Worm (Caenorhabditis elegans): ENCODE data around the gene E04F6.6.

E04F6.6 gene

DNA sequence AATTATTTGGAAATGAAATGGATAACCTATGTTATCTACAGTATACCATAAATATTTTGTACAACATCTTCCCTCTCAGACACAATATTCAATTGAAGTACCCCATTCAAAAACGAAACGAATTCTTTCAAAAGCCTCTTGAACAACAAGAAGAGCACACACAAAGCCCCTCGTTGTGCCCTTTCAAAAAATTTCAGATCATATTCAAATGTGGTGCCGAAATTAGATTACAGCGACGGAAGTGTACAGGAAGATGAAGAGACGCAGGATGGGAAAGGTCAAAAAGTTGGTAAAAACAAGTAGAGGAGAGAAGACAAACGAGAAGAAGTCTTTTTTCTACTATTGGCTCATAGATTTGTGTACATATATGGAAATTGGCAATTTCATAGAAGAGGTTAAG, 23.3 kb downstream of the E04F6.6 start:
- TF ChIP-seq fkh-10 (GFP tag; optimal IDR thresholded peaks at IDR 0.05) = peak; percentile 74
- TF ChIP-seq lin-39 (tag; optimal IDR thresholded peaks at IDR 0.05) = no peak

DNA sequence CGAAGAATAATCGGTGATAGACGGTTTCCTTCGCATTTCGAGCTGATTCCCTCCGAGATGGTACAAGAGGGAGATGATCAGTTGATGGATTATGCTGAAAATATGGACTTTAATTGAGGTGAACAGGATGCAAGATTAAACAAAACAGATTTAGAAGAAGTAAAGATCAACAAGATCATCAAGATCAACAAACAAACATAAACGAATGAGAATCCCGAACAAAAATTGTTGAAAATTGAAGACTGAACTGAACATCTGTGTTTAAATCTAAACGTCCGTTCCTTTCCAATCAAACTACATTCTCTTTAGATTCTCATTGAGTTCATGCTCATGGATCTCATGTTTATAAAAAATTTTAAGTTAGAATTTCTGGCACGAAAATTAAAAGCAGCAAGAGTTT, 24.5 kb downstream of the E04F6.6 start, which contains the start of gene glc-4:
Gene glc-4 (minus strand): TSS at position 101 of the 400 bp plus-strand sequence.
- TF ChIP-seq lin-13 (GFP tag; optimal IDR thresholded peaks at IDR 0.05) (no peak), rbr-2 (tag; optimal IDR thresholded peaks at IDR 0.05) (no peak), ceh-28 (tag; optimal IDR thresholded peaks at IDR 0.05) (no peak), nhr-111 (GFP tag; optimal IDR thresholded peaks at IDR 0.05) (no peak), dve-1 (tag; optimal IDR thresholded peaks at IDR 0.05; ENCODE audit: insufficient read depth) (no peak), nhr-10 (tag; optimal IDR thresholded peaks at IDR 0.05) (no peak), unc-62 (GFP tag; optimal IDR thresholded peaks at IDR 0.05 in 1 of 2) (no peak), unc-62 (tag; optimal IDR thresholded peaks at IDR 0.05) (no peak), ceh-62 (tag; optimal IDR thresholded peaks at IDR 0.05) (no peak), fkh-10 (GFP tag; optimal IDR thresholded peaks at IDR 0.05) (no peak), ZK337.2 (GFP tag; IDR thresholded peaks at IDR 0.05) (no peak), attf-4 (tag; optimal IDR thresholded peaks at IDR 0.05) (no peak), egl-27 (tag; optimal IDR thresholded peaks at IDR 0.05) (no peak), nhr-102 (tag; optimal IDR thresholded peaks at IDR 0.05) (no peak), nhr-48 (tag; optimal IDR thresholded peaks at IDR 0.05) (no peak), unc-39 (tag; optimal IDR thresholded peaks at IDR 0.05) (no peak), F37D6.2 (tag; optimal IDR thresholded peaks at IDR 0.05) (no peak)

DNA sequence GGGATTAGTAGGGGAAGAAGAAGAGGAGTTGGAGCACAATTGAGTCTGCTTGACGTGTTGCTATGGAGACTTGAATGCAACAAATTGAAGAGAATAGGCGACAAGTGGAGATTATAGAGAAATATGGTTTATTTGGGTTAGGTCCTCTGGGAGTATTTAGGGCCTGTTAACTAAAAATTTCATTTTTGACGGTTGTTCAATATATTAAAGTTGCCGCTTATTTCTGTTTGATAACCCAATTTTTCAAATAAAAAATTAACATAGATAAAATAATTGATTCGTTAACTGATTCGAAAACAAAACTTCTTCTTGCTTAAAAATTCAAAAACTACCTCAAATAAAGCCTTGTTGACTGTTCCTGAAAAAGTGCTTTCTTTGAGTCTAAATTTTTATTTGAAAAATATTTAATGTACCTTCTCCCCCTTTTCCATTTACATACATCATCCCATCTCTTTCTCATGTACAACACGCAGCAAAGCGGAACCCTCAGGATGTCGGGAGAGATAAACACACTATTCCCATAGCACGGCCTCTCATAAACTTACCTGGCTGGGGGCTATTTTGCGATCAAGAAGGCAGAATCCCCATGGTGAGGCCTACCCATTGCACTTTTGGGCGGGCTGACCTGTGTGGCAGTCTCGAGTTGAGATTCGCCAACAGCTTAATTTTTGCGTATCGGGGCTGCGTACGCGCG, 27.9 kb downstream of the E04F6.6 start, which contains the start of gene dyf-13:
Gene dyf-13 (minus strand): TSS at position 51 of the 694 bp plus-strand sequence.
- TF ChIP-seq madf-9 (GFP tag; conservative IDR thresholded peaks at IDR 0.05) (no peak), madf-5 (GFP tag; IDR thresholded peaks at IDR 0.05) (no peak), Y105C5A.15 (GFP tag; IDR thresholded peaks at IDR 0.05) (no peak), lsy-2 (tag; optimal IDR thresholded peaks at IDR 0.05) (no peak), nhr-42 (GFP tag; IDR thresholded peaks at IDR 0.05) (no peak), F26F4.8 (GFP tag; conservative IDR thresholded peaks at IDR 0.05) (no peak), F44E2.7 (GFP tag; IDR thresholded peaks at IDR 0.05) (no peak), set-16 (GFP tag; IDR thresholded peaks at IDR 0.05) (no peak)

DNA sequence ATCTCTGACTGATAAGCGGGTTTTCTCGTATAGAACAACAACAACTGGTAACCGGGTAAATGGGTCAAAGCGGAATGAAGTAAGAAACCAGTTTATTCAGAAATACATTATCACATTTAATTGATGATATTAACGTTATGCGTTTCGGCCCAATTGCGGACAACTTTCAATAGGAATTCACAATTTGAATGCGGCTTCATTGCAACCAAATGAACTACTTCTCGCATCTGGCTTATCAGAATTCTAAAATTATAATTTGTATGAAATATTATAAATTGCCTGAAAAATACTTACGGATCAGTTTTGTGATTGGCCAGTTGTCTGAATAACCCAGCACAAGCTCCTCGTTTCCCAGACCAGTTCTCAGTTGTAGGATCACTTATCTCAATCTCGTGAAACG, 30.7 kb downstream of the E04F6.6 start, which contains the start of gene col-36:
Gene col-36 (minus strand): TSS at position 101 of the 400 bp plus-strand sequence.
- TF ChIP-seq Y5F2A.4 (GFP tag; optimal IDR thresholded peaks at IDR 0.05) = no peak
- TF ChIP-seq Y105C5A.15 (GFP tag; IDR thresholded peaks at IDR 0.05) = no peak
- no peak for TF ChIP-seq zag-1 (tag; optimal IDR thresholded peaks at IDR 0.05)
- no peak for TF ChIP-seq ceh-32 (tag; optimal IDR thresholded peaks at IDR 0.05; ENCODE audit: poor library complexity)
- TF ChIP-seq unc-130 (GFP tag; optimal IDR thresholded peaks at IDR 0.05) = no peak
- no peak for TF ChIP-seq T26A8.4 (GFP tag; IDR thresholded peaks at IDR 0.05)
- no peak for TF ChIP-seq mxl-3 (GFP tag; optimal IDR thresholded peaks at IDR 0.05)

DNA sequence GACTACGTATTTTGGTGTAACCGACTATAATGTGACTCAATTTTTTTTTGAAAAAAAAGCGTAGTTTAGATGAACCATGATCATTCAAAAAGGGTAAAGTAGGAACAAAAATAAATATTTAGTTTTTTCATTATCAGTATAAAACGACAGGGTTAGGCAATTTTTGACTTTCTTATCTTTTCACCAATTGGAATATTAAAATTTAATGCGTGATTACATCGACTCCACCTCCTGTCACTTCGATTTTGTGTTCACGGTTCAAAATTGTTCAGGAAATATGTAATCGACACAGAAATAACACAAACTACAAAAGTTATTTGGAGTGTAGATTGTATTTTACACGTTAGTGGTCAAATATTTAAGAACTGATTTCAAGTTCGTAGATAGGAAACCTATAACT, 32.6 kb downstream of the E04F6.6 start:
- TF ChIP-seq dve-1 (tag; optimal IDR thresholded peaks at IDR 0.05; ENCODE audit: insufficient read depth) (peak; percentile 80), fkh-10 (GFP tag; optimal IDR thresholded peaks at IDR 0.05) (no peak), dmd-6 (GFP tag; IDR thresholded peaks at IDR 0.05) (peak; percentile 91), daf-16 (GFP tag; optimal IDR thresholded peaks at IDR 0.05) (no peak), daf-16 (tag; optimal IDR thresholded peaks at IDR 0.05) (peak; percentile 65), ZK546.5 (tag; optimal IDR thresholded peaks at IDR 0.05) (no peak), ces-1 (GFP tag; optimal IDR thresholded peaks at IDR 0.05) (no peak), sdz-12 (GFP tag; optimal IDR thresholded peaks at IDR 0.05) (no peak), nhr-77 (tag; optimal IDR thresholded peaks at IDR 0.05) (peak; percentile 76), pqm-1 (tag; optimal IDR thresholded peaks at IDR 0.05) (peak; percentile 92), nhr-48 (tag; optimal IDR thresholded peaks at IDR 0.05) (peak; percentile 12), T26A8.4 (GFP tag; IDR thresholded peaks at IDR 0.05) (no peak), nhr-28 (tag; optimal IDR thresholded peaks at IDR 0.05) (peak; percentile 97), php-3 (GFP tag; IDR thresholded peaks at IDR 0.05) (peak; percentile 90), T20F7.1 (GFP tag; optimal IDR thresholded peaks at IDR 0.05) (no peak), unc-39 (tag; optimal IDR thresholded peaks at IDR 0.05) (no peak), hlh-11 (tag; optimal IDR thresholded peaks at IDR 0.05) (peak; percentile 60), rbr-2 (tag; optimal IDR thresholded peaks at IDR 0.05) (no peak), nhr-102 (tag; optimal IDR thresholded peaks at IDR 0.05) (peak; percentile 46)

Measured in whole organism, L4 larva.